Worm (Caenorhabditis elegans) whole organism, L4 larva: ENCODE measurements around the gene jmjd-4.

Experiments
- F44E2.7 ChIP-seq: fragments of 200-800 bp; sonication (Bioruptor generic); IDR thresholded peaks from 2 replicates; pipeline ENCODE4 v2.1.2; 2022; ENCODE audit warnings: missing genetic modification characterization, missing compliant biosample characterization
- ceh-44 ChIP-seq: fragments of 200-800 bp; sonication (Bioruptor generic); IDR thresholded peaks from 2 replicates; pipeline ENCODE4 v1.3.6; 2022; ENCODE audit warnings: missing genetic modification reagents, missing genetic modification characterization, missing compliant biosample characterization
- ceh-82 ChIP-seq: sonication (generic microtip); optimal IDR thresholded peaks from 2 replicates; lab custom pipeline; 2017; ENCODE audit warnings: missing biosample characterization, missing genetic modification characterization
- dmd-9 ChIP-seq: fragments of 200-800 bp; sonication (Bioruptor generic); IDR thresholded peaks from 2 replicates; pipeline ENCODE4 v1.3.6; 2022; ENCODE audit warnings: missing genetic modification reagents, missing genetic modification characterization, missing compliant biosample characterization
- hlh-11 ChIP-seq: fragments of 200-800 bp; sonication (Bioruptor generic); optimal IDR thresholded peaks from 2 replicates; lab custom pipeline; 2018; ENCODE audit warnings: mild to moderate bottlenecking, missing genetic modification characterization, missing compliant biosample characterization
- hlh-30 ChIP-seq: sonication (generic microtip); optimal IDR thresholded peaks from 2 replicates; lab custom pipeline; 2017; ENCODE audit warnings: antibody characterized with exemption, mild to moderate bottlenecking, missing genetic modification characterization, missing compliant biosample characterization; ENCODE audit not compliant: insufficient read depth
- jun-1 ChIP-seq: fragments of 150-350 bp; optimal IDR thresholded peaks from 2 replicates; lab custom pipeline; 2014; ENCODE audit warnings: missing biosample characterization, missing genetic modification reagents, missing genetic modification characterization
- mdl-1 ChIP-seq, 2 experiments: fragments of 150-350 bp in 1 of 2; sonication (generic microtip) in 1 of 2; optimal IDR thresholded peaks; 2 replicates each; lab custom pipeline; 2014 to 2017; ENCODE audit warnings: missing biosample characterization in 2 of 2, missing genetic modification characterization in 2 of 2
- mep-1 ChIP-seq: fragments of 150-350 bp; sonication (generic microtip); optimal IDR thresholded peaks from 3 replicates; lab custom pipeline; 2014; ENCODE audit warnings: missing biosample characterization, missing genetic modification characterization
- pha-4 ChIP-seq, 2 experiments: fragments of 150-350 bp in 1 of 2; fragments of 200-800 bp in 1 of 2; sonication (Bioruptor generic) in 1 of 2; IDR thresholded peaks in 1 of 2; optimal IDR thresholded peaks in 1 of 2; 2 replicates each; pipeline versions ENCODE4 v1.3.6 to Lab custom; 2014 to 2022; ENCODE audit warnings: missing genetic modification characterization in 2 of 2, missing genetic modification reagents in 2 of 2, missing biosample characterization in 1 of 2, missing compliant biosample characterization in 1 of 2
- pqm-1 ChIP-seq: sonication (generic microtip); optimal IDR thresholded peaks from 2 replicates; lab custom pipeline; 2017; ENCODE audit warnings: missing biosample characterization, missing genetic modification characterization
- zag-1 ChIP-seq: fragments of 150-350 bp; optimal IDR thresholded peaks from 2 replicates; lab custom pipeline; 2014; ENCODE audit warnings: missing biosample characterization, missing genetic modification characterization
- zfp-3 ChIP-seq: fragments of 200-800 bp; sonication (Bioruptor generic); conservative IDR thresholded peaks from 2 replicates; pipeline ENCODE4 v1.3.6; 2022; ENCODE audit warnings: missing genetic modification reagents, missing genetic modification characterization, missing compliant biosample characterization

ce11 chrIII:10376041-10376440 lies 42.2 kb upstream of the jmjd-4 start:
- TF ChIP-seq mdl-1 (tag; optimal IDR thresholded peaks at IDR 0.05; lab: Kevin White, UChicago) (no peak), F44E2.7 (GFP tag; lab: Robert Waterston, UW) (no peak), zfp-3 (GFP tag; lab: Robert Waterston, UW) (no peak), pha-4 (GFP tag; IDR thresholded peaks at IDR 0.05; lab: Robert Waterston, UW) (no peak), pha-4 (tag; optimal IDR thresholded peaks at IDR 0.05; lab: Kevin White, UChicago) (no peak), pqm-1 (tag; lab: Kevin White, UChicago) (peak; percentile 82), hlh-11 (tag; lab: Kevin White, UChicago) (peak; percentile 45), ceh-44 (no peak), jun-1 (tag; lab: Kevin White, UChicago) (no peak), hlh-30 (tag; lab: Kevin White, UChicago) (no peak), zag-1 (tag; lab: Kevin White, UChicago) (no peak), dmd-9 (GFP tag; lab: Robert Waterston, UW) (no peak), ceh-82 (no peak), mep-1 (tag; lab: Kevin White, UChicago) (no peak)
